Worm (Caenorhabditis elegans) whole organism, midembryonic: ENCODE results near the gene F49C12.3.

Experiments used
- T22C8.4 ChIP-seq: fragments of 200-800 bp; sonication (Bioruptor generic); IDR thresholded peaks from 2 replicates; pipeline ENCODE4 v1.3.6; 2022; ENCODE audit warnings: missing genetic modification characterization, missing compliant biosample characterization
- cog-1 ChIP-seq: sonication (generic microtip); optimal IDR thresholded peaks from 2 replicates; lab custom pipeline; 2016; ENCODE audit warnings: missing genetic modification characterization, missing compliant biosample characterization
- ref-1 ChIP-seq: fragments of 200-800 bp; sonication (Bioruptor generic); conservative IDR thresholded peaks from 2 replicates; pipeline ENCODE4 v1.3.6; 2022; ENCODE audit warnings: missing genetic modification reagents, missing genetic modification characterization, missing compliant biosample characterization
- tab-1 ChIP-seq: fragments of 200-800 bp; sonication (Bioruptor generic); IDR thresholded peaks from 2 replicates; pipeline ENCODE4 v1.3.6; 2022; ENCODE audit warnings: missing genetic modification characterization, missing compliant biosample characterization
- ztf-23 ChIP-seq: fragments of 200-800 bp; sonication (Bioruptor generic); IDR thresholded peaks from 2 replicates; pipeline ENCODE4 v1.3.6; 2022; ENCODE audit warnings: missing genetic modification reagents, missing genetic modification characterization, missing compliant biosample characterization

DNA sequence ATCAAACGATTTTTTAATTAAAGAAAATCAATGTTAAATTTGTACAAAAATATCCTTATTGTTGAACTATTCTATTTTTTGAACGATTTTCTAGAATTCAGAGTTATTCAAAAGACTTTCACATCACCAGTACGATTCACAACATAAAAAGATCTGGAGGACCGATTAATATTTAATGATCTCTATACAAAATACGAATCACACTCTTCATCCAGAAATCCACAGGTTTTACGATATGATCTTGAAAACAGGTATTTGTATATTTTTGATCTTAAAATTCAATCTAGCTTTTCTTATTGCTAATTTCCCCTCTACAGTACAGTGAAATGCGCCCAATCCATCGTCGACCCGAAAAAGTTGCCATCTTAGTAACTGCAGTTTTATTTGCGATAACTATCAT, 4.4 kb downstream of the F49C12.3 start, which contains the start of gene F49C12.5:
- TF ChIP-seq tab-1 (GFP tag; lab: Robert Waterston, UW) (no peak), T22C8.4 (GFP tag; lab: Robert Waterston, UW) (no peak), cog-1 (tag; lab: Kevin White, UChicago) (no peak), ztf-23 (GFP tag; lab: Robert Waterston, UW) (no peak), ref-1 (GFP tag; lab: Robert Waterston, UW) (no peak)
